Worm (Caenorhabditis elegans) whole organism, L1 larva: ENCODE data around the gene C18D4.12.

Experiments used
- Y116A8C.19 ChIP-seq: sonication (generic microtip); optimal IDR thresholded peaks from 2 replicates; lab custom pipeline; 2016; ENCODE audit warnings: missing compliant biosample characterization, missing genetic modification characterization, borderline replicate concordance
- blmp-1 ChIP-seq: fragments of 150-350 bp; optimal IDR thresholded peaks from 2 replicates; lab custom pipeline; 2014; ENCODE audit warnings: missing biosample characterization, missing genetic modification characterization
- grh-1 ChIP-seq: fragments of 200-800 bp; sonication (Bioruptor generic); IDR thresholded peaks from 2 replicates; pipeline ENCODE4 v1.3.6; 2022; ENCODE audit warnings: missing genetic modification reagents, missing genetic modification characterization, missing compliant biosample characterization
- hlh-17 ChIP-seq: fragments of 200-800 bp; sonication (Bioruptor generic); optimal IDR thresholded peaks from 2 replicates; lab custom pipeline; 2018; ENCODE audit warnings: missing genetic modification characterization, mild to moderate bottlenecking, missing compliant biosample characterization, moderate library complexity, borderline replicate concordance
- lin-13 ChIP-seq: fragments of 150-350 bp; optimal IDR thresholded peaks from 2 replicates; lab custom pipeline; 2014; ENCODE audit warnings: missing biosample characterization, missing genetic modification reagents, missing genetic modification characterization
- lin-39 ChIP-seq: fragments of 150-350 bp; optimal IDR thresholded peaks from 2 replicates; lab custom pipeline; 2014; ENCODE audit warnings: missing biosample characterization, missing genetic modification reagents, missing genetic modification characterization
- nhr-11 ChIP-seq: fragments of 150-350 bp; optimal IDR thresholded peaks from 2 replicates; lab custom pipeline; 2014; ENCODE audit warnings: missing biosample characterization, missing genetic modification characterization
- pag-3 ChIP-seq: sonication (generic microtip); optimal IDR thresholded peaks from 2 replicates; lab custom pipeline; 2017; ENCODE audit warnings: missing genetic modification characterization, mild to moderate bottlenecking, missing compliant biosample characterization, antibody characterized with exemption, borderline replicate concordance; ENCODE audit not compliant: insufficient read depth
- pqm-1 ChIP-seq: sonication (generic microtip); optimal IDR thresholded peaks from 3 replicates; lab custom pipeline; 2017; ENCODE audit warnings: missing biosample characterization, missing genetic modification characterization
- snpc-4 ChIP-seq: fragments of 150-350 bp; optimal IDR thresholded peaks from 2 replicates; lab custom pipeline; 2014; ENCODE audit warnings: missing biosample characterization, missing genetic modification characterization
- sptf-1 ChIP-seq: fragments of 150-350 bp; optimal IDR thresholded peaks from 2 replicates; lab custom pipeline; 2014; ENCODE audit warnings: missing biosample characterization, missing genetic modification characterization
- ztf-11 ChIP-seq, 2 experiments: sonication (generic microtip); optimal IDR thresholded peaks; 2 replicates each; lab custom pipeline; 2016 to 2017; ENCODE audit warnings: missing genetic modification characterization in 2 of 2, missing biosample characterization in 1 of 2, missing compliant biosample characterization in 1 of 2

ce11 chrV:17540295-17540694, 9.9 kb upstream of the C18D4.12 start, which contains the start of gene srz-25:
- no peak for TF ChIP-seq grh-1 (GFP tag; lab: Robert Waterston, UW)
- no peak for TF ChIP-seq lin-39
- TF ChIP-seq blmp-1: no peak
- TF ChIP-seq pqm-1 (tag; lab: Kevin White, UChicago): no peak
- no peak for TF ChIP-seq hlh-17 (GFP tag; lab: Kevin White, UChicago)
- TF ChIP-seq lin-13 (GFP tag; lab: Kevin White, UChicago): no peak
- no peak for TF ChIP-seq ztf-11 (tag; optimal IDR thresholded peaks at IDR 0.05; lab: Kevin White, UChicago)
- no peak for TF ChIP-seq nhr-11
- TF ChIP-seq snpc-4: no peak
- no peak for TF ChIP-seq Y116A8C.19 (tag; lab: Kevin White, UChicago)
- no peak for TF ChIP-seq pag-3 (tag; lab: Kevin White, UChicago)
- no peak for TF ChIP-seq sptf-1 (tag; lab: Kevin White, UChicago)
